Worm (Caenorhabditis elegans) whole organism, early embryonic: ENCODE data around the gene irld-12.
"Not testable (repeated sequence)": the region's sequence is repeated elsewhere in the genome, so short reads cannot be mapped to it uniquely, and the experiment has no call there.

Source experiments
- ama-1 ChIP-seq: fragments of 150-350 bp; optimal IDR thresholded peaks from 2 replicates; lab custom pipeline; 2014
- ceh-13 ChIP-seq: fragments of 200-800 bp; sonication (Bioruptor generic); optimal IDR thresholded peaks from 2 replicates; lab custom pipeline; 2018; ENCODE audit warnings: mild to moderate bottlenecking, missing genetic modification characterization, missing compliant biosample characterization
- ets-7 ChIP-seq: sonication (generic microtip); optimal IDR thresholded peaks from 2 replicates; lab custom pipeline; 2016; ENCODE audit warnings: missing genotype, missing genetic modification characterization, missing compliant biosample characterization
- hnd-1 ChIP-seq: sonication (generic microtip); optimal IDR thresholded peaks from 2 replicates; lab custom pipeline; 2016; ENCODE audit warnings: missing genetic modification characterization, missing compliant biosample characterization
- tbx-37 ChIP-seq: fragments of 200-800 bp; sonication (Bioruptor generic); conservative IDR thresholded peaks from 2 replicates; pipeline ENCODE4 v1.3.6; 2022; ENCODE audit warnings: missing genetic modification reagents, missing genetic modification characterization, missing compliant biosample characterization
- tra-4 ChIP-seq: sonication (generic microtip); optimal IDR thresholded peaks from 2 replicates; lab custom pipeline; 2017; ENCODE audit warnings: missing genetic modification characterization, missing compliant biosample characterization

- not testable (repeated sequence) for TF ChIP-seq ama-1; tra-4 (tag; lab: Kevin White, UChicago); tbx-37 (GFP tag; lab: Robert Waterston, UW); ceh-13; hnd-1; ets-7 (tag; lab: Kevin White, UChicago)
Measured at ce11 chrV:2975285-2975684, 45.9 kb downstream of the irld-12 start, which contains the start of gene srw-123.
